Worm (Caenorhabditis elegans): ENCODE measurements around the gene prx-10.

Gene prx-10

DNA sequence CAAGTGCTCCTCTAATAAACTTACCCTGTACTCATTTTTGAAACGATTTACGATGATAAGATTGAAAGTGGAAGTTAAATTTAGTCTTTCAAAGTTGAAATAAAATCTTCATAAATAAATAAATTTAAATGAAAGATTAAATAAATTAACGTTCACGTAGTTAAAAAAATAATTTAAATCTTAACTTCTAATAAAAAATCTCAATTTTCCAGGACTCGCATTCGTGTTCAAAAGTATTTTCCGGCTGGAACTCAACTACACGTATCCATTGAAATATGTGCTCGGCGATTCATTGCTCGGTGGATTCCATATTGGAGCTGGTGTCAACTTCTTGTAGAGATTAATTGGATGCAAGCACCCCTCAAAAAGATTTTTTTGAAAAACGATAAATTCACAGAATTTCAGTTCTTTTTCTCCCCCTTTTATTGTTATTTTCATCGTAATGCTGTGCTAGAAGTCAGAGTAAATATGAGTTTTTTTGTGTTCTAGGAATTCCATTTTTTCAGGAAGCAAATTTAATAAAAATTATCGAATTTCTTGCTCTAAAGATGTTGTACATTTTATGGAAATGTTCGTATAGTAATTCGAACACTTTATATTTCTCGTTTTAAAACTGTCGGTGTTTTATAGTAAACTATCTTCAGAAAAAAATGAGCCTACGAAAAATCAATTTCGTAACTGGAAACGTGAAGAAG, 27.2 kb downstream of the prx-10 start, which contains the start of the genes C34E10.9 and hap-1:
TSS of gene C34E10.9 (minus strand) at position 101 of the 695 bp plus-strand sequence.
TSS of gene hap-1 (plus strand) at position 645 of the 695 bp plus-strand sequence.
- TF ChIP-seq med-1 (GFP tag; optimal IDR thresholded peaks at IDR 0.05; ENCODE audit: insufficient read depth) (no peak), cog-1 (tag; optimal IDR thresholded peaks at IDR 0.05) (no peak), tab-1 (GFP tag; IDR thresholded peaks at IDR 0.05) (no peak), flt-1 (GFP tag; IDR thresholded peaks at IDR 0.05) (no peak), ref-1 (GFP tag; conservative IDR thresholded peaks at IDR 0.05) (no peak), ztf-23 (GFP tag; IDR thresholded peaks at IDR 0.05) (no peak), T22C8.4 (GFP tag; IDR thresholded peaks at IDR 0.05) (no peak), ztf-29 (GFP tag; IDR thresholded peaks at IDR 0.05) (no peak), klf-2 (GFP tag; conservative IDR thresholded peaks at IDR 0.05) (no peak)

DNA sequence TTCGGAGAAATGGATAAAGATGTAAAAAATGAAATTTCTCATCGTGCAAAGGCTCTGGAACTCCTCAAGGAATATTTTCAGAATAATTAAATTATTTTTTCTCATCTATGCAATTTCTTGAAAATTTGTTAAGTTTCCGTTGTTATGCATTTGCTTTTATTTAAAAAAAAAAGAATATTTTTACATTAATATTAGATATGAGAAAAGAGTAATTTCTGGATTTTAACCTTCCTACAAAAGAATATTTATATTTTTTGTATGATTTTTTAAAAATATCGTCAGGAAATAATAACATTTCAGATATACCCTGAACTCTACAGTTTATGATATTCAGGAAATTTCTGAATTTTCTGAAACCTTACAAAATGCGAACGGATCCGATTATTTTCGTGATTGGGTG, 28.6 kb downstream of the prx-10 start, which contains the start of gene gro-1:
TSS of gene gro-1 (plus strand) at position 301 of the 400 bp plus-strand sequence.
- no peak for TF ChIP-seq ref-1 (GFP tag; conservative IDR thresholded peaks at IDR 0.05)
- TF ChIP-seq T22C8.4 (GFP tag; IDR thresholded peaks at IDR 0.05) = no peak
- TF ChIP-seq ztf-29 (GFP tag; IDR thresholded peaks at IDR 0.05) = no peak
- TF ChIP-seq flt-1 (GFP tag; IDR thresholded peaks at IDR 0.05) = no peak
- TF ChIP-seq cog-1 (tag; optimal IDR thresholded peaks at IDR 0.05) = no peak
- no peak for TF ChIP-seq ztf-23 (GFP tag; IDR thresholded peaks at IDR 0.05)
- no peak for TF ChIP-seq tab-1 (GFP tag; IDR thresholded peaks at IDR 0.05)

DNA sequence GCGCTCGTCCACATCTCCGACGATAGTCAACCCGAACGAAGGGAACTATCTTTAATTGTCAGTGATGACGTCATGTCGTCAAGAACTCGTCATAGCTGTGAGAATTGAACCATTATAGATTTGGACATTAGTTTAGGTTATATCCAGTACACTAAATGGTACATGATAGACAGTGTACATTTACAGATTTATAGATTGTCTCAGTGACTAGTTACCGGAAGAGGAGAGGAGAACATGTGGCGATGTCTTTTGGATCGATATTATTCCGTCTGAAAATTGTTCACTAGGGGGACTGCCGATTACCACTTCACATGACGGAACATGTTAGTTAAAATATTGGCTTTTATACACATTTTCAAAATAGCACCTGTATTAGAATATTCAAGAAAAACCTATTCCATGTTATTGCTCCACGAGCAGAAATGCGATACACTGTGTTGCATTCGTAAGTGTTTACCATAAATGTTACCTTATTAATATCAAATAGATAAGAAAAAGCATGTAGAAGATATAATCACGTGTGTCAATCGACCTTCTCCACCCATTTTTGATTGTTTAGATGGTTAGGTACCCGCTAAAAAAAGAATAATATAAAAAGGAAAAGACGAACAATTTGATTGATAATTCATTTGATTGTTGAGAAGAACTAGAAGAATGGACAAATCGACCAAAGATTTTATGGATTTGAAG, 31.2 kb downstream of the prx-10 start, which contains the start of gene ZC395.5:
TSS of gene ZC395.5 (plus strand) at position 632 of the 690 bp plus-strand sequence.
- no peak for TF ChIP-seq flt-1 (GFP tag; IDR thresholded peaks at IDR 0.05)

ce11 chrIII:5268486-5268885, 32.3 kb downstream of the prx-10 start:
- no peak for TF ChIP-seq ref-1 (GFP tag; conservative IDR thresholded peaks at IDR 0.05)
- TF ChIP-seq tab-1 (GFP tag; IDR thresholded peaks at IDR 0.05) = no peak
- no peak for TF ChIP-seq ztf-29 (GFP tag; IDR thresholded peaks at IDR 0.05)
- no peak for TF ChIP-seq med-1 (GFP tag; optimal IDR thresholded peaks at IDR 0.05; ENCODE audit: insufficient read depth)
- no peak for TF ChIP-seq cog-1 (tag; optimal IDR thresholded peaks at IDR 0.05)
- no peak for TF ChIP-seq klf-2 (GFP tag; conservative IDR thresholded peaks at IDR 0.05)
- no peak for TF ChIP-seq ztf-23 (GFP tag; IDR thresholded peaks at IDR 0.05)
- no peak for TF ChIP-seq T22C8.4 (GFP tag; IDR thresholded peaks at IDR 0.05)
- no peak for TF ChIP-seq flt-1 (GFP tag; IDR thresholded peaks at IDR 0.05)

- TF ChIP-seq ref-1 (GFP tag; conservative IDR thresholded peaks at IDR 0.05) (no peak), ztf-29 (GFP tag; IDR thresholded peaks at IDR 0.05) (no peak), cog-1 (tag; optimal IDR thresholded peaks at IDR 0.05) (no peak), med-1 (GFP tag; optimal IDR thresholded peaks at IDR 0.05; ENCODE audit: insufficient read depth) (no peak), tab-1 (GFP tag; IDR thresholded peaks at IDR 0.05) (no peak), klf-2 (GFP tag; conservative IDR thresholded peaks at IDR 0.05) (no peak)
These were observed 33.6 kb downstream of the prx-10 start, which contains the start of gene ZC395.4 for ce11 chrIII:5269814-5270213. ZC395.4 (plus strand) TSS chrIII:5270114.

DNA sequence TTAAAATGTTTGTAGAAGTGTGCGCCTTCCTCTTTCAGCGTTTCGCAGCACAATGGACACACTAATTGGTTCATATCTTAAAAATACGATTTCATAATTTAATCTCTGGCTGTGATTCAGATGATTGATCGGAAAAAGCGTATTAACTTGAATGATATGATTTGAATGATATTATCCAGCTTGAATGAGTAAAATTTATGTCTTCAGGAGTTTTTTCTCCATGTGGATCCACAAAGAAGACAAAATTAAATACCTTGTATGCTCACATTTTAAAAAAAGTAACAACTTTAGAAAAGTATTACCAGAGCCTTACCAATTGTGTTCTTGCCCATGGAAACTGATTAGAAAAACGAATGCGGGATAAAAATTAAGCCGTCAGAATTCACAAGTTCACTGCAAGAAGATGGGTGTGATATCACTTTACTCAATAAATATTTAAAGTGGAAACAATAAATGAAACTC, 37.2 kb downstream of the prx-10 start, which contains the start of gene ztf-8:
TSS of gene ztf-8 (minus strand) at position 76 of the 462 bp plus-strand sequence.
- TF ChIP-seq cog-1 (tag; optimal IDR thresholded peaks at IDR 0.05) = no peak
- TF ChIP-seq klf-2 (GFP tag; conservative IDR thresholded peaks at IDR 0.05) = no peak
- no peak for TF ChIP-seq flt-1 (GFP tag; IDR thresholded peaks at IDR 0.05)
- TF ChIP-seq tab-1 (GFP tag; IDR thresholded peaks at IDR 0.05) = no peak

- TF ChIP-seq med-1 (GFP tag; optimal IDR thresholded peaks at IDR 0.05; ENCODE audit: insufficient read depth) (no peak), flt-1 (GFP tag; IDR thresholded peaks at IDR 0.05) (no peak), ztf-23 (GFP tag; IDR thresholded peaks at IDR 0.05) (no peak), ref-1 (GFP tag; conservative IDR thresholded peaks at IDR 0.05) (no peak), T22C8.4 (GFP tag; IDR thresholded peaks at IDR 0.05) (no peak), cog-1 (tag; optimal IDR thresholded peaks at IDR 0.05) (no peak), klf-2 (GFP tag; conservative IDR thresholded peaks at IDR 0.05) (no peak), tab-1 (GFP tag; IDR thresholded peaks at IDR 0.05) (no peak), ztf-29 (GFP tag; IDR thresholded peaks at IDR 0.05) (no peak)
These were observed 38.0 kb downstream of the prx-10 start for ce11 chrIII:5274250-5274649.

ce11 chrIII:5274715-5275355, 38.6 kb downstream of the prx-10 start, which contains the start of the genes daf-41 and toc-1:
daf-41 (minus strand) TSS chrIII:5274765.
toc-1 (plus strand) TSS chrIII:5275251.
- TF ChIP-seq cog-1 (tag; optimal IDR thresholded peaks at IDR 0.05) = no peak
- no peak for TF ChIP-seq klf-2 (GFP tag; conservative IDR thresholded peaks at IDR 0.05)
- TF ChIP-seq ref-1 (GFP tag; conservative IDR thresholded peaks at IDR 0.05) = no peak
- no peak for TF ChIP-seq ztf-29 (GFP tag; IDR thresholded peaks at IDR 0.05)
- no peak for TF ChIP-seq flt-1 (GFP tag; IDR thresholded peaks at IDR 0.05)

- no peak for TF ChIP-seq ref-1 (GFP tag; conservative IDR thresholded peaks at IDR 0.05)
- TF ChIP-seq cog-1 (tag; optimal IDR thresholded peaks at IDR 0.05) = no peak
- TF ChIP-seq med-1 (GFP tag; optimal IDR thresholded peaks at IDR 0.05; ENCODE audit: insufficient read depth) = no peak
- no peak for TF ChIP-seq klf-2 (GFP tag; conservative IDR thresholded peaks at IDR 0.05)
- TF ChIP-seq flt-1 (GFP tag; IDR thresholded peaks at IDR 0.05) = no peak
- no peak for TF ChIP-seq tab-1 (GFP tag; IDR thresholded peaks at IDR 0.05)
- no peak for TF ChIP-seq ztf-29 (GFP tag; IDR thresholded peaks at IDR 0.05)
- no peak for TF ChIP-seq T22C8.4 (GFP tag; IDR thresholded peaks at IDR 0.05)
- TF ChIP-seq ztf-23 (GFP tag; IDR thresholded peaks at IDR 0.05) = no peak
These were observed 41.5 kb downstream of the prx-10 start, which contains the start of gene clk-1 for ce11 chrIII:5277740-5278139. clk-1 (plus strand) TSS chrIII:5277894.

All from whole organism, midembryonic.